Worm (Caenorhabditis elegans): ENCODE data around the gene nucl-1.

ce11 chrIV:8276609-8277008, 12.7 kb downstream of the nucl-1 start, which contains the start of gene K07H8.12:
- TF ChIP-seq lin-35 (GFP tag; optimal IDR thresholded peaks at IDR 0.05) = no peak
- no peak for TF ChIP-seq unc-62 (GFP tag; optimal IDR thresholded peaks at IDR 0.05)
- no peak for TF ChIP-seq F10E7.11 (tag; optimal IDR thresholded peaks at IDR 0.05)
- no peak for TF ChIP-seq mcd-1 (GFP tag; IDR thresholded peaks at IDR 0.05)
- no peak for TF ChIP-seq F22D6.2 (tag; optimal IDR thresholded peaks at IDR 0.05)
- TF ChIP-seq rpc-1 (optimal IDR thresholded peaks at IDR 0.05) = no peak
- no peak for TF ChIP-seq rpc-1 (tag; optimal IDR thresholded peaks at IDR 0.05)
- no peak for TF ChIP-seq nhr-27 (tag; optimal IDR thresholded peaks at IDR 0.05)
- TF ChIP-seq ama-1 (optimal IDR thresholded peaks at IDR 0.05) = no peak
- no peak for TF ChIP-seq ama-1 (GFP tag; optimal IDR thresholded peaks at IDR 0.05)
- TF ChIP-seq ztf-22 (GFP tag; optimal IDR thresholded peaks at IDR 0.05) = no peak
- TF ChIP-seq nhr-179 (tag; optimal IDR thresholded peaks at IDR 0.05) = no peak
- TF ChIP-seq lir-1 (GFP tag; conservative IDR thresholded peaks at IDR 0.05) = no peak
- no peak for TF ChIP-seq attf-6 (GFP tag; IDR thresholded peaks at IDR 0.05)
- no peak for TF ChIP-seq K12H6.12 (tag; optimal IDR thresholded peaks at IDR 0.05)

Measured in whole organism, young adult.